Worm (Caenorhabditis elegans) whole organism, young adult: ENCODE measurements around the gene col-187.

Experiments used
- Y79H2A.3 ChIP-seq: fragments of 200-800 bp; sonication (Bioruptor generic); conservative IDR thresholded peaks from 2 replicates; pipeline ENCODE4 v1.3.6; 2022; ENCODE audit warnings: missing genetic modification reagents, missing genetic modification characterization, missing compliant biosample characterization
- ccch-3 ChIP-seq: fragments of 200-800 bp; sonication (Bioruptor generic); optimal IDR thresholded peaks from 2 replicates; lab custom pipeline; 2018; ENCODE audit warnings: mild to moderate bottlenecking, missing genetic modification characterization, missing compliant biosample characterization
- ceh-91 ChIP-seq: fragments of 200-800 bp; sonication (Bioruptor generic); IDR thresholded peaks from 2 replicates; pipeline ENCODE4 v1.3.6; 2022; ENCODE audit warnings: missing genetic modification reagents, missing genetic modification characterization, missing compliant biosample characterization
- efl-1 ChIP-seq: fragments of 150-350 bp; optimal IDR thresholded peaks from 2 replicates; lab custom pipeline; 2014; ENCODE audit warnings: missing biosample characterization, missing genetic modification reagents, missing genetic modification characterization
- ekl-4 ChIP-seq: fragments of 200-800 bp; sonication (Bioruptor generic); IDR thresholded peaks from 2 replicates; pipeline ENCODE4 v1.3.6; 2022; ENCODE audit warnings: missing genetic modification reagents, missing genetic modification characterization, missing compliant biosample characterization

ce11 chrX:16103396-16103795, 30.7 kb downstream of the col-187 start, which contains the start of gene ZK1073.2:
- TF ChIP-seq ccch-3 (GFP tag; lab: Kevin White, UChicago) (no peak), efl-1 (GFP tag; lab: Kevin White, UChicago) (no peak), ekl-4 (no peak), ceh-91 (GFP tag; lab: Robert Waterston, UW) (no peak), Y79H2A.3 (GFP tag; lab: Robert Waterston, UW) (no peak)
